Fruit fly (Drosophila melanogaster) S2 (cell line): ENCODE data around the gene CG13047.

ENCODE experiments used
- CG8478 ChIP-seq: fragments of >200 bp; optimal IDR thresholded peaks from 2 replicates; lab custom pipeline; 2018
- CTCF ChIP-seq, 2 experiments: fragments of >200 bp; optimal IDR thresholded peaks; 2 replicates each; lab custom pipeline; 2018

CG13047 gene

DNA sequence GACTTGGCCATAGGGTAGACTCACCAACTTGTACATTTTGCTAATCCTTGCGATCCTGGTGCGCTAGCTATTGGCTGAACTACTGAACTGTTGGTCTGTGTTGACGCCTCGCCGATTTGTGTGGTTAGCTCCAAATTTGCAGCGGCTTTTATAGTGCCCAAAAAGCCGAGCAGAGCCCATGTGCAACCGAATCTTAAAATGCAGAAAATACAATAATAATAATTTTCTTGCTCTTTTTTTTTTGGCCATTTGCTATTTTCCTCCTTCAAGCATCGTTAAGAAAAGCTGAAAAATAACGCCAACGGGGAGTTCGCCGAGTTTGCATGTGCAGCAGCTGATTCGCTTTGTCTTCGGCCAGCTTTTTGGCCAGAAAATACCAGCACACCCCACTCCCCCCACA lies 23.2 kb upstream of the CG13047 start, which contains the start of gene CG13042:
Gene CG13042, minus strand, starts transcription at position 101 of the 400 bp plus-strand sequence.
- TF ChIP-seq CTCF (optimal IDR thresholded peaks at IDR 0.05; lab: Kevin White, UChicago) (no peak), CG8478 (lab: Kevin White, UChicago) (no peak)

DNA sequence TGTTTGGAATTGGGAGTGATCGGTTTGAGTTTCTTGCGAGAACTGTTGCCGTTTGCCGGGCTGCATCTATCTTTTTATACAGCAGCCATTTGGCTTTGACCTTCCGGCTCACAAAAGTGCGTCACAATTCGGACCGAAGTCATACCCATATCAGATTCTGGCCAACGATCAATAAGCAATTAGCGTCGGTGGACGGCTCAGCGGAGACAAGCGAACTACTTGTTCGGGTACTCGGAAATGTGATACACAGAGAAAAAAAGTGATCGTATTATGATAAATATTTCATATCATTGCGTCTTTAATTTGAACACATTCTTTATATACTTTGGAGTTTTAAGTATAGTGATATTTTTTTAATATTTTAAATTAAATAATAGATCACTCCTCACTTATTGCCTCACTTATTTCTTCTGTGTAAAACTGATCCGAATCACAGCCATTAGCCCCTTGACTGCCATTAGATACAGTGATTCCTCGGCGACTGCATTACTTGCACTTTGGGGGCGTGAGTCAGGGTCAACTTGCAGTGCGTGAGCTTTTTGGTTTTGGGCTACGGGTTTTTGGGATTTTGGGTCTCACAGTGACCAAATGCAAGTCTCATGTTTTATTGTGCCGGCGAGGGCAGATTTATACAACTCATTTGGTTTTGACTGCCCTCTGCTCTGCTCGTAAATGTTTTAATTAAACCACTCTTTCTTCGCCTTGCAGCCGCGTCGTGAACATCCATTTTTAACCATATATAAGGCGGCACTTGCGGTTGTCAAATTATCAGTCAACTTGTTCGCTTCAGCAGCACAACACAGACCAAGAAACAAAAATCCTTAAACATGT lies 20.8 kb upstream of the CG13047 start, which contains the start of the genes CG13043 and CG13063:
Gene CG13043, minus strand, starts transcription at position 51 of the 831 bp plus-strand sequence.
Gene CG13063, plus strand, starts transcription at position 781 of the 831 bp plus-strand sequence.
- TF ChIP-seq CTCF (optimal IDR thresholded peaks at IDR 0.05; lab: Kevin White, UChicago) (no peak), CG8478 (lab: Kevin White, UChicago) (no peak)

DNA sequence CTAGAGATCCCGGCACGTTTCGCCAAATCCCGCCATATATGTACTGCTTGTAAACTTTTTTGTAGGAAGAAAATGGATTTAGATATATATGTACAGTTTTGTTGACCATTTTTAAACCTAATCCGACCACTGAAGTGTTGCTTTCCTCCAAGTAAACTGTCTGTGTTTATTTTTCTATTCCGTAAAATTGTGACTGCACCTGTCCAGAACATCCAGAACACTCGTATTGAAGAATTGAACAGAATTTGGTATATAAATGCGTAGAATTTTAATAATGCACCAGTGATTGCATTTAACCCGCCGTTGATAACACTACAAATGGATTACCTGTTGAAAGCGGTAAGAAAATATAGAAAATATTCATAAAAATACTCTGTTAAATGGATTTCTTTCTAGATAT lies 18.8 kb upstream of the CG13047 start, which contains the start of gene CG43249:
Gene CG43249, plus strand, starts transcription at position 301 of the 400 bp plus-strand sequence.
- TF ChIP-seq CTCF (optimal IDR thresholded peaks at IDR 0.05; lab: Kevin White, UChicago), result no peak
- no peak for TF ChIP-seq CG8478 (lab: Kevin White, UChicago)

dm6 chr3L:16303078-16303477 lies 17.9 kb upstream of the CG13047 start, which contains the start of gene CG13044:
TSS of gene CG13044 (minus strand) at chr3L:16303178.
- no peak for TF ChIP-seq CG8478 (lab: Kevin White, UChicago)

DNA sequence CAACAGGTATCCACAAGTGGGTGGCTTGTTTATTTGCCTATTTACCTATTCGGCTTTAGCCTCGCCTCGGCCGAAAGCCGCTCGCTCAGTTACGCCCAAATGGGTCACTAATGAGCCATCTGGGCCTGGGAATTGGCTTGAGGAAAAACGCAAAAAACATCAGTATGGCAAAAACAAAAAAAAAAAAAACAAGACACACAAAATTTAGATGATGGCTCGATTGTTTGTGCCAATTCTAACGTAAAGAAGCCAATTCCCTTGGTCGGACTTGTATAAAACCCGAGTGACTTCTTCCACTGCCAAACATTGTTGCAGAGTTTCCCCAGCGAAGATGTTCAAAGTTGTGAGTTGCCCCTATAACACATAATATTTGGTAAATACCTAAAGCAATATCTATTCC lies 16.0 kb upstream of the CG13047 start, which contains the start of gene CG4982:
Gene CG4982, plus strand, starts transcription at position 301 of the 400 bp plus-strand sequence.
- no peak for TF ChIP-seq CG8478 (lab: Kevin White, UChicago)

DNA sequence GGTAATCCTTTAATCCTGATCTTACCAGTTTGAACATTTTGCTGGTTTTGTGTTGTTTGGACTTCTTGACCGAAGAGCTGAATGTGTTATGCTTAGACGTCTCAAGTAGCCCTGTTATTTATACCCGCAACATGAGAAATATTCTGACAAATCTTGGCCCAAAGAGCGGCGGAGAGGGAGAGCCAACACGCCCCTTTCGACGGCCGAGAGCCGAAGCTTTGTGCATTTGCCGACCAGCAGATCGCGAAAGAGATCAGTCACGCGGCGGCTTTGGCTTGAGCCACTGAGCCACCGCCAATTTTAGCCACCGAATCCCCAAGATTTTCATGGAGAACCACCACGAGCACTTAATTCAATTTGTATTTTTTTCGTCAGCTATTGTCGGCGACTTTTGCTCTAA lies 10.3 kb upstream of the CG13047 start, which contains the start of gene CG4962:
Gene CG4962, minus strand, starts transcription at position 101 of the 400 bp plus-strand sequence.
- TF ChIP-seq CG8478 (lab: Kevin White, UChicago), result no peak
- TF ChIP-seq CTCF (optimal IDR thresholded peaks at IDR 0.05; lab: Kevin White, UChicago), result no peak

- TF ChIP-seq CG8478 (lab: Kevin White, UChicago) (no peak), CTCF (optimal IDR thresholded peaks at IDR 0.05; lab: Kevin White, UChicago) (no peak)
Measured at dm6 chr3L:16291678-16292077, 6.5 kb upstream of the CG13047 start.

- TF ChIP-seq CG8478 (lab: Kevin White, UChicago) (no peak), CTCF (optimal IDR thresholded peaks at IDR 0.05; lab: Kevin White, UChicago) (no peak)
Measured at dm6 chr3L:16290850-16291249, 5.7 kb upstream of the CG13047 start, which contains the start of gene CG13045. TSS of gene CG13045 (minus strand) at chr3L:16290950.

dm6 chr3L:16289067-16289466 lies 3.9 kb upstream of the CG13047 start:
- no peak for TF ChIP-seq CTCF (optimal IDR thresholded peaks at IDR 0.05; lab: Kevin White, UChicago)
- no peak for TF ChIP-seq CG8478 (lab: Kevin White, UChicago)

DNA sequence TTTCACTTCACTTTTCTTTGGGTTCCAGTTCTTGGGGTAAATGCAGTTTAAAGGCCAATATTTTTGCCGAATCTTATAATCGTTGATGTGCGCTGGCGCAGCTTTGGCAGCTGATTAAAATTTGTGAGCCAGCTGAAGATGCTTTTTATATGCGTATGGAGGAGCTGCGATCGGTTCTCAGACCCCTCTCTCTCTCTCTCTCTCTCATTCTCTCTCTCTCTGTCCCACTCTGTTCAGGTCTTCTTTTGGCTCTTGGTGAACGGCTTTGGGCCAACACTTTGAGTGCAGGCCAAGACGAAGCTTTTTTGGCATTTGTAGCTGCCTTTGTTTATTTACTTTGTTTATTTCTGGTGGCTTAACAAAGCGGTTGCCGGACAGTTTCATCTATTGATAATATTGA lies 3.1 kb upstream of the CG13047 start, which contains the start of gene CG13046:
Gene CG13046, minus strand, starts transcription at position 101 of the 400 bp plus-strand sequence.
- no peak for TF ChIP-seq CTCF (optimal IDR thresholded peaks at IDR 0.05; lab: Kevin White, UChicago)
- TF ChIP-seq CG8478 (lab: Kevin White, UChicago), result no peak

DNA sequence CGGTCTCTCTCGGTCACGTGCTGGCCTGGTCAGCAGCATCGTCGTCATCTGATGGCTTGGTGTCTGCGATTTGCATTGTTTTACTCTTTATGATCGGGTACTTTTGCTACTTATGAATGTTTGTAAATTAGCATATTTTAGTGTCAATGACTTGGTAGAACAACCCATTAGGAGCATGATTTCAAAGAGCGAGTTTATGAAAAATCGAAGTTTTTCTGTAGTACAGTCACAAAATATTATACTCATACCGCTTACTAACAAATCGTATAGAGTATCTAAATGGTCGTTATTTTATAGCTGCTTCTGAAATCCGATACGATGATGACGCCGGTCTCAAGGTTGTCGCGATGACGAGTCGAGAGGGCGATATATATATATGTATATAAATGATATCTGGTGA lies 1.1 kb upstream of the CG13047 start:
- TF ChIP-seq CTCF (optimal IDR thresholded peaks at IDR 0.05; lab: Kevin White, UChicago) (no peak), CG8478 (lab: Kevin White, UChicago) (no peak)

dm6 chr3L:16283821-16284220 lies 1.4 kb downstream of the CG13047 start, which contains the start of gene CG13048:
TSS of gene CG13048 (minus strand) at chr3L:16283921.
- TF ChIP-seq CG8478 (lab: Kevin White, UChicago) (no peak), CTCF (optimal IDR thresholded peaks at IDR 0.05; lab: Kevin White, UChicago) (no peak)

DNA sequence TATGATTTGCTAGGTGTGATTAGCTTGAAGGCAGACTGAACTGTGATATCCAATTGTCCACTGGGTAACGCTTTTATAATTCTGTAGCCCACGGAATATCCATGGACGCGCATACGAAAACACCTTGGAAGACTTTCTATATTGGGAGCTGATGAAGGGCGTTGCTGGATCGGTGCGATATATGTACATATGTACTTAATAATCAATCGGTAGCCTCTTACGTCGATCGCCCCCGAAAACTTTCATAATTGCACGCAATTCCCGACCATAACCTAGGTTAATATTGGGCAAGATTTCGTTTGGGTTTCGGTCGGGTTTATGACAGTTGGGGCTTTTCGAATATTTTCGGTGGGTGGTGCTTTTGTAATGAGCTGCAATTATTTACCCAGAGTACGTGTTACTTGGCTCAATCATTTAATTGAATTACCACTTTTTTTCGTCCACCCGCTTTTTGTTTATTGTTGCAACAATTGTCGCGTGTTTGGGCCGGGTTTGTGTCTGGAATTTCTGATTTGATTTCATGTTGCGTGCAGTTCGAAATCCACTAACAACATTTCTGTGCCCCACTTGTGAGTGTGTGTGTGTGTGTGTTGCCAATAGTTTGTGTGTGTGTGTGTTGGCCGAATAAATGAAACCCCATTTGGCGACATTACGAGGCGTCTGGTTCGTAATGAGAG lies 3.2 kb downstream of the CG13047 start, which contains the start of gene CG13049:
Gene CG13049, minus strand, starts transcription at position 51 of the 677 bp plus-strand sequence.
- TF ChIP-seq CG8478 (lab: Kevin White, UChicago) (no peak), CTCF (optimal IDR thresholded peaks at IDR 0.05; lab: Kevin White, UChicago) (no peak)

- TF ChIP-seq CG8478 (lab: Kevin White, UChicago) (no peak), CTCF (optimal IDR thresholded peaks at IDR 0.05; lab: Kevin White, UChicago) (no peak)
Measured at dm6 chr3L:16279987-16280454, 5.2 kb downstream of the CG13047 start, which contains the start of gene CG13064. TSS of gene CG13064 (plus strand) at chr3L:16280404.
